Fruit fly (Drosophila melanogaster) whole organism, wandering third instar larva: ENCODE results near the gene Hira.
A peak's percentile ranks its signal among the peaks of the same experiment; 100 is the strongest.

Experiments used
- Abd-B ChIP-seq: fragments of >200 bp; optimal IDR thresholded peaks from 2 replicates; lab custom pipeline; 2017; ENCODE audit warnings: missing biosample characterization, missing genetic modification characterization
- CG32264 ChIP-seq: fragments of 200-800 bp; sonication (Bioruptor generic); optimal IDR thresholded peaks from 2 replicates; lab custom pipeline; 2016; ENCODE audit warnings: missing biosample characterization, missing genetic modification characterization
- CrebA ChIP-seq: fragments of 200-800 bp; sonication (Bioruptor generic); optimal IDR thresholded peaks from 2 replicates; lab custom pipeline; 2016; ENCODE audit warnings: missing biosample characterization, mild to moderate bottlenecking, missing genetic modification characterization, borderline replicate concordance
- Dfd ChIP-seq: fragments of >200 bp; optimal IDR thresholded peaks from 2 replicates; lab custom pipeline; 2017; ENCODE audit warnings: missing biosample characterization, missing genetic modification characterization
- Dif ChIP-seq: fragments of 200-275, 200-300 bp; sonication (Bioruptor generic); optimal IDR thresholded peaks from 2 replicates; lab custom pipeline; 2018; ENCODE audit warnings: missing biosample characterization, missing genetic modification characterization; ENCODE audit not compliant: partially characterized antibody
- GATAd ChIP-seq: sonication (Bioruptor generic); optimal IDR thresholded peaks from 2 replicates; lab custom pipeline; 2016; ENCODE audit warnings: missing biosample characterization, missing genetic modification characterization
- HLH106 ChIP-seq: fragments of 200-800 bp; optimal IDR thresholded peaks from 3 replicates; lab custom pipeline; 2019; ENCODE audit warnings: missing biosample characterization, mild to moderate bottlenecking, missing genetic modification characterization, moderate library complexity
- Hnf4 ChIP-seq: fragments of 200-800 bp; sonication (Bioruptor generic); optimal IDR thresholded peaks from 2 replicates; lab custom pipeline; 2016; ENCODE audit warnings: missing biosample characterization, mild to moderate bottlenecking, missing genetic modification characterization
- Hr78 ChIP-seq: fragments of >200 bp; optimal IDR thresholded peaks from 2 replicates; lab custom pipeline; 2017; ENCODE audit warnings: missing biosample characterization, missing genetic modification characterization
- Hr83 ChIP-seq: fragments of 200-300 bp; sonication (Bioruptor generic); optimal IDR thresholded peaks from 2 replicates; lab custom pipeline; 2016; ENCODE audit warnings: missing biosample characterization, mild to moderate bottlenecking, missing genetic modification characterization, moderate library complexity; ENCODE audit not compliant: poor library complexity, severe bottlenecking
- Jra ChIP-seq: sonication (Bioruptor generic); optimal IDR thresholded peaks from 2 replicates; lab custom pipeline; 2016; ENCODE audit warnings: missing biosample characterization, missing genetic modification characterization
- Mio ChIP-seq: sonication (Bioruptor generic); optimal IDR thresholded peaks from 2 replicates; lab custom pipeline; 2016; ENCODE audit warnings: missing biosample characterization, missing genetic modification characterization
- Myc ChIP-seq: fragments of >200 bp; optimal IDR thresholded peaks from 2 replicates; lab custom pipeline; 2017
- N ChIP-seq: fragments of >200 bp; optimal IDR thresholded peaks from 2 replicates; lab custom pipeline; 2018; ENCODE audit warnings: missing biosample characterization, missing external identifiers, missing genetic modification characterization
- OdsH ChIP-seq: fragments of 200-800 bp; sonication (Bioruptor generic); optimal IDR thresholded peaks from 2 replicates; lab custom pipeline; 2016; ENCODE audit warnings: missing biosample characterization, mild to moderate bottlenecking, missing genetic modification characterization
- Rel ChIP-seq, 2 experiments: fragments of 200-800 bp; sonication (Bioruptor generic) in 1 of 2; optimal IDR thresholded peaks; 2 replicates in 1 of 2; 3 replicates in 1 of 2; lab custom pipeline; 2016 to 2019; ENCODE audit warnings: mild to moderate bottlenecking in 2 of 2, missing biosample characterization in 2 of 2, missing genetic modification characterization in 2 of 2, moderate library complexity in 1 of 2
- Vsx2 ChIP-seq: fragments of 200-300, 225-300 bp; sonication (Bioruptor generic); optimal IDR thresholded peaks from 2 replicates; lab custom pipeline; 2018; ENCODE audit warnings: missing biosample characterization, missing genetic modification characterization; ENCODE audit not compliant: partially characterized antibody
- brk ChIP-seq: fragments of 200-800 bp; sonication (Bioruptor generic); optimal IDR thresholded peaks from 2 replicates; lab custom pipeline; 2016; ENCODE audit warnings: missing biosample characterization, mild to moderate bottlenecking, missing genetic modification characterization
- dmrt93B ChIP-seq: fragments of 200-800 bp; sonication (Bioruptor generic); optimal IDR thresholded peaks from 2 replicates; lab custom pipeline; 2018; ENCODE audit warnings: missing biosample characterization, mild to moderate bottlenecking, missing genetic modification characterization
- dsf ChIP-seq: sonication (Bioruptor generic); optimal IDR thresholded peaks from 2 replicates; lab custom pipeline; 2016; ENCODE audit warnings: missing biosample characterization, missing genetic modification characterization, borderline replicate concordance
- ey ChIP-seq: fragments of 200-800 bp; sonication (Bioruptor generic); optimal IDR thresholded peaks from 2 replicates; lab custom pipeline; 2016; ENCODE audit warnings: missing biosample characterization, missing genetic modification characterization
- foxo ChIP-seq, 2 experiments: fragments of 200-800 bp; sonication (Bioruptor generic); optimal IDR thresholded peaks; 2 replicates in 1 of 2; 3 replicates in 1 of 2; lab custom pipeline; 2016 to 2017; ENCODE audit warnings: missing biosample characterization in 2 of 2, missing genetic modification characterization in 2 of 2
- fru ChIP-seq: fragments of 200-800 bp; sonication (Bioruptor generic); optimal IDR thresholded peaks from 3 replicates; lab custom pipeline; 2016; ENCODE audit warnings: missing biosample characterization, mild to moderate bottlenecking, missing genetic modification characterization
- jim ChIP-seq: fragments of 175-275, 200-325 bp; sonication (Bioruptor generic); optimal IDR thresholded peaks from 2 replicates; lab custom pipeline; 2016; ENCODE audit warnings: missing biosample characterization, mild to moderate bottlenecking, missing genetic modification characterization
- lola ChIP-seq: fragments of >200 bp; optimal IDR thresholded peaks from 2 replicates; lab custom pipeline; 2017; ENCODE audit warnings: missing biosample characterization, missing genetic modification characterization
- psq ChIP-seq: fragments of 200-800 bp; sonication (Bioruptor generic); optimal IDR thresholded peaks from 3 replicates; lab custom pipeline; 2017; ENCODE audit warnings: missing biosample characterization, mild to moderate bottlenecking, missing genetic modification characterization, moderate library complexity
- sv ChIP-seq: fragments of 200-800 bp; sonication (Bioruptor generic); optimal IDR thresholded peaks from 3 replicates; lab custom pipeline; 2016; ENCODE audit warnings: missing biosample characterization, missing genetic modification characterization
- tai ChIP-seq: sonication (Bioruptor generic); optimal IDR thresholded peaks from 2 replicates; lab custom pipeline; 2016; ENCODE audit warnings: missing biosample characterization, missing genetic modification characterization
- woc ChIP-seq: sonication (Bioruptor generic); optimal IDR thresholded peaks from 2 replicates; lab custom pipeline; 2016; ENCODE audit warnings: missing biosample characterization, mild to moderate bottlenecking, missing genetic modification characterization

Hira gene

dm6 chrX:7736593-7736992 lies 14.7 kb downstream of the Hira start, which contains the start of gene Tom40:
TSS of gene Tom40 (plus strand) at chrX:7736893.
- TF ChIP-seq brk = no peak
- TF ChIP-seq Jra = no peak
- no peak for TF ChIP-seq Dfd (GFP tag; lab: Kevin White, UChicago)

- TF ChIP-seq Rel (GFP tag; optimal IDR thresholded peaks at IDR 0.05; lab: Kevin White, UChicago) (no peak), Rel (tag; optimal IDR thresholded peaks at IDR 0.05; lab: Kevin White, UChicago) (peak; percentile 9), CrebA (GFP tag; lab: Kevin White, UChicago) (no peak)
- TF ChIP-seq, all 38 proteins: peak for 1
Observed at dm6 chrX:7737156-7737771, 15.3 kb downstream of the Hira start.

- TF ChIP-seq dmrt93B (no peak), Myc (lab: Kevin White, UChicago) (no peak), Dif (GFP tag; lab: Kevin White, UChicago) (no peak), psq (GFP tag; lab: Kevin White, UChicago) (no peak), jim (GFP tag; lab: Kevin White, UChicago) (no peak)
Observed at dm6 chrX:7744036-7744435, 22.1 kb downstream of the Hira start.

- TF ChIP-seq Dfd (GFP tag; lab: Kevin White, UChicago) (peak; percentile 96), Vsx2 (no peak)
Observed at dm6 chrX:7746342-7746741, 24.4 kb downstream of the Hira start.

dm6 chrX:7764682-7765081 lies 42.8 kb downstream of the Hira start, which contains the start of gene Ir7a:
TSS of gene Ir7a (plus strand) at chrX:7764982.
- TF ChIP-seq HLH106 (no peak), Dfd (GFP tag; lab: Kevin White, UChicago) (no peak), Abd-B (GFP tag; lab: Kevin White, UChicago) (no peak), GATAd (GFP tag; lab: Kevin White, UChicago) (no peak), OdsH (GFP tag; lab: Kevin White, UChicago) (no peak), sv (GFP tag; lab: Kevin White, UChicago) (no peak), foxo (GFP tag; optimal IDR thresholded peaks at IDR 0.05; lab: Kevin White, UChicago) (no peak), dmrt93B (no peak), dsf (no peak), N (GFP tag; lab: Kevin White, UChicago) (no peak), woc (GFP tag; lab: Kevin White, UChicago) (no peak), fru (GFP tag; lab: Kevin White, UChicago) (no peak)

dm6 chrX:7768147-7768787 lies 46.3 kb downstream of the Hira start, which contains the start of gene CG34338:
TSS of gene CG34338 (plus strand) at chrX:7768737.
- TF ChIP-seq CG32264 (no peak), CrebA (GFP tag; lab: Kevin White, UChicago) (no peak), tai (no peak), Hnf4 (no peak), brk (no peak), psq (GFP tag; lab: Kevin White, UChicago) (no peak), dsf (no peak), HLH106 (no peak), Hr83 (no peak), ey (GFP tag; lab: Kevin White, UChicago) (no peak), Mio (no peak), Abd-B (GFP tag; lab: Kevin White, UChicago) (no peak), N (GFP tag; lab: Kevin White, UChicago) (no peak), Dif (GFP tag; lab: Kevin White, UChicago) (no peak), Hr78 (no peak), dmrt93B (no peak), woc (GFP tag; lab: Kevin White, UChicago) (no peak), fru (GFP tag; lab: Kevin White, UChicago) (no peak), lola (GFP tag; lab: Kevin White, UChicago) (no peak)
